Worm (Caenorhabditis elegans) whole organism, L1 larva: ENCODE measurements around the gene pqn-29.

Experiments used
- C34B4.2 ChIP-seq: sonication (generic microtip); optimal IDR thresholded peaks from 2 replicates; lab custom pipeline; 2017; ENCODE audit warnings: mild to moderate bottlenecking, missing genetic modification characterization, missing compliant biosample characterization
- aly-2 ChIP-seq: fragments of 150-350 bp; optimal IDR thresholded peaks from 2 replicates; lab custom pipeline; 2014; ENCODE audit warnings: missing biosample characterization, missing genetic modification characterization
- dsc-1 ChIP-seq: sonication (generic microtip); optimal IDR thresholded peaks from 2 replicates; lab custom pipeline; 2016; ENCODE audit warnings: mild to moderate bottlenecking, missing genetic modification characterization, missing compliant biosample characterization
- fos-1 ChIP-seq: fragments of 150-350 bp; optimal IDR thresholded peaks from 2 replicates; lab custom pipeline; 2014; ENCODE audit warnings: missing biosample characterization, missing genetic modification characterization
- lsy-2 ChIP-seq, 2 experiments: fragments of 150-350 bp; optimal IDR thresholded peaks; 2 replicates each; lab custom pipeline; 2014; ENCODE audit warnings: missing biosample characterization in 2 of 2, missing genetic modification characterization in 2 of 2
- mab-9 ChIP-seq: fragments of 200-800 bp; sonication (Bioruptor generic); IDR thresholded peaks from 2 replicates; pipeline ENCODE4 v1.3.6; 2022; ENCODE audit warnings: missing genetic modification reagents, missing genetic modification characterization, missing compliant biosample characterization
- nhr-20 ChIP-seq: sonication (generic microtip); optimal IDR thresholded peaks from 2 replicates; lab custom pipeline; 2016; ENCODE audit warnings: mild to moderate bottlenecking, missing genetic modification characterization, missing compliant biosample characterization
- nhr-90 ChIP-seq: sonication (generic microtip); optimal IDR thresholded peaks from 2 replicates; lab custom pipeline; 2016; ENCODE audit warnings: mild to moderate bottlenecking, missing genetic modification characterization, missing compliant biosample characterization; ENCODE audit not compliant: poor library complexity
- pqm-1 ChIP-seq: sonication (generic microtip); optimal IDR thresholded peaks from 3 replicates; lab custom pipeline; 2017; ENCODE audit warnings: missing biosample characterization, missing genetic modification characterization
- unc-62 ChIP-seq: fragments of 150-350 bp; optimal IDR thresholded peaks from 2 replicates; lab custom pipeline; 2014; ENCODE audit warnings: missing biosample characterization, missing genetic modification reagents, missing genetic modification characterization
- vab-15 ChIP-seq: sonication (generic microtip); optimal IDR thresholded peaks from 2 replicates; lab custom pipeline; 2017; ENCODE audit warnings: missing genotype, mild to moderate bottlenecking, missing genetic modification characterization, missing compliant biosample characterization

ce11 chrIII:4649363-4649768 is 3.2 kb upstream of the pqn-29 start:
- TF ChIP-seq pqm-1 (tag; lab: Kevin White, UChicago) (peak; percentile 40), lsy-2 (tag; optimal IDR thresholded peaks at IDR 0.05; lab: Kevin White, UChicago) (peak; percentile 83 to 95), aly-2 (tag; lab: Kevin White, UChicago) (no peak), C34B4.2 (tag; lab: Kevin White, UChicago) (no peak), fos-1 (tag; lab: Kevin White, UChicago) (peak; percentile 65), dsc-1 (peak; percentile 73), nhr-20 (peak; percentile 98), vab-15 (tag; lab: Kevin White, UChicago) (peak; percentile 58), unc-62 (GFP tag; lab: Kevin White, UChicago) (no peak), mab-9 (GFP tag; lab: Robert Waterston, UW) (peak; percentile 73), nhr-90 (peak; percentile 93)
